Fruit fly (Drosophila melanogaster): Measurements from ENCODE around the gene CG15429.

DNA sequence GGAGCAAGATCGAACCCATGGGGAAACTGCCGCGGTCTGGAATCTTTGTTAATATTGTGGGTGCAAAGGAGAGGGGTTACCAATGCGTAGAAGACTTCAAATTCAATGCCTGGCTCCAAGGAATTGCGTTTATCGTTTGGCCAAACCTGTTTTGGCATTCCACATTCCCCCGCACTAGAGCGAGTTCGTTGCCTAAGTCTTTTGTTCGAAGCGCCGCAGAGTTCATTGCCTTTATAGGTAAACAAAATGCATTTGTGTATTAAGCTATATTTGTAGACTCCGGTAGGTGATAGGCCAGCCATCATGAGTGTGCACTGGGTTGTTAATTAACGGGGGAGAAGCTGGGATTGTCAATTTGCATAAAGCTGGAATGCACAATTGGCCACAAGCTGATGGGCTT is 2.3 kb downstream of the CG15429 start:
- TF ChIP-seq CTCF (optimal IDR thresholded peaks at IDR 0.05) (no peak), CG8478 (optimal IDR thresholded peaks at IDR 0.05) (no peak)

Measured in S2 (cell line).